Worm (Caenorhabditis elegans) whole organism, L4 larva: ENCODE measurements around the gene F01D5.3.
A peak's percentile ranks its signal among the peaks of the same experiment; 100 is the strongest.

Source experiments
- D1046.2 ChIP-seq: fragments of 200-800 bp; sonication (Bioruptor generic); IDR thresholded peaks from 2 replicates; pipeline ENCODE4 v1.3.6; 2022; ENCODE audit warnings: missing genetic modification characterization, missing compliant biosample characterization
- F37D6.2 ChIP-seq: sonication (generic microtip); optimal IDR thresholded peaks from 2 replicates; lab custom pipeline; 2016; ENCODE audit warnings: mild to moderate bottlenecking, missing genetic modification characterization, missing compliant biosample characterization
- arid-1 ChIP-seq: fragments of 200-800 bp; sonication (Bioruptor generic); conservative IDR thresholded peaks from 2 replicates; pipeline ENCODE4 v1.3.6; 2022; ENCODE audit warnings: missing genetic modification reagents, missing genetic modification characterization, missing compliant biosample characterization
- attf-4 ChIP-seq: sonication (generic microtip); optimal IDR thresholded peaks from 3 replicates; lab custom pipeline; 2017; ENCODE audit warnings: missing biosample characterization, missing genetic modification characterization
- ceh-20 ChIP-seq: fragments of 200-800 bp; sonication (Bioruptor generic); IDR thresholded peaks from 2 replicates; pipeline ENCODE4 v1.3.6; 2022; ENCODE audit warnings: missing genetic modification reagents, missing genetic modification characterization, missing compliant biosample characterization
- ctbp-1 ChIP-seq: fragments of 200-800 bp; sonication (Bioruptor generic); IDR thresholded peaks from 2 replicates; pipeline ENCODE4 v1.3.6; 2022; ENCODE audit warnings: missing genetic modification reagents, missing genetic modification characterization, missing compliant biosample characterization
- daf-16 ChIP-seq, 3 experiments: sonication (generic microtip); optimal IDR thresholded peaks; 2 replicates each; lab custom pipeline; 2016 to 2017; ENCODE audit warnings: missing genetic modification characterization in 3 of 3, missing genetic modification reagents in 3 of 3, mild to moderate bottlenecking in 2 of 3, missing compliant biosample characterization in 2 of 3, missing biosample characterization in 1 of 3, moderate library complexity in 1 of 3
- dmd-6 ChIP-seq: fragments of 200-800 bp; sonication (Bioruptor generic); IDR thresholded peaks from 2 replicates; pipeline ENCODE4 v1.3.6; 2022; ENCODE audit warnings: missing genetic modification reagents, missing genetic modification characterization, missing compliant biosample characterization
- dmd-9 ChIP-seq: fragments of 200-800 bp; sonication (Bioruptor generic); IDR thresholded peaks from 2 replicates; pipeline ENCODE4 v1.3.6; 2022; ENCODE audit warnings: missing genetic modification reagents, missing genetic modification characterization, missing compliant biosample characterization
- egl-27 ChIP-seq: sonication (generic microtip); optimal IDR thresholded peaks from 3 replicates; lab custom pipeline; 2017; ENCODE audit warnings: missing biosample characterization, missing genetic modification reagents, missing genetic modification characterization
- egl-43 ChIP-seq: fragments of 200-800 bp; sonication (Bioruptor generic); IDR thresholded peaks from 2 replicates; pipeline ENCODE4 v1.3.6; 2022; ENCODE audit warnings: missing genetic modification reagents, missing genetic modification characterization, missing compliant biosample characterization
- hif-1 ChIP-seq, 2 experiments: sonication (generic microtip); optimal IDR thresholded peaks; 2 replicates each; lab custom pipeline; 2016 to 2017; ENCODE audit warnings: missing compliant biosample characterization in 2 of 2, missing genetic modification characterization in 2 of 2, missing genetic modification reagents in 2 of 2, missing genotype in 2 of 2, mild to moderate bottlenecking in 1 of 2
- jun-1 ChIP-seq: fragments of 150-350 bp; optimal IDR thresholded peaks from 2 replicates; lab custom pipeline; 2014; ENCODE audit warnings: missing biosample characterization, missing genetic modification reagents, missing genetic modification characterization
- lin-39 ChIP-seq: fragments of 150-350 bp; optimal IDR thresholded peaks from 2 replicates; lab custom pipeline; 2014; ENCODE audit warnings: missing biosample characterization, missing genetic modification reagents, missing genetic modification characterization
- madf-5 ChIP-seq, 2 experiments: fragments of 200-800 bp; sonication (Bioruptor generic); IDR thresholded peaks; 2 replicates each; pipeline ENCODE4 v1.3.6; 2022; ENCODE audit warnings: missing compliant biosample characterization in 2 of 2, missing genetic modification characterization in 2 of 2
- mdt-29 ChIP-seq: fragments of 200-800 bp; sonication (Bioruptor generic); IDR thresholded peaks from 2 replicates; pipeline ENCODE4 v1.3.6; 2022; ENCODE audit warnings: missing genetic modification reagents, missing genetic modification characterization, missing compliant biosample characterization
- mxl-2 ChIP-seq: fragments of 200-800 bp; sonication (Bioruptor generic); conservative IDR thresholded peaks from 2 replicates; pipeline ENCODE4 v1.3.6; 2022; ENCODE audit warnings: missing genetic modification reagents, missing genetic modification characterization, missing compliant biosample characterization
- nhr-237 ChIP-seq: sonication (generic microtip); optimal IDR thresholded peaks from 2 replicates; lab custom pipeline; 2017; ENCODE audit warnings: missing biosample characterization, missing genetic modification characterization
- nhr-48 ChIP-seq: sonication (generic microtip); optimal IDR thresholded peaks from 2 replicates; lab custom pipeline; 2016; ENCODE audit warnings: mild to moderate bottlenecking, missing genetic modification characterization, missing compliant biosample characterization
- rbr-2 ChIP-seq: sonication (generic microtip); optimal IDR thresholded peaks from 2 replicates; lab custom pipeline; 2016; ENCODE audit warnings: missing genotype, missing genetic modification characterization, missing compliant biosample characterization
- set-16 ChIP-seq: fragments of 200-800 bp; sonication (Bioruptor generic); IDR thresholded peaks from 2 replicates; pipeline ENCODE4 v1.3.6; 2022; ENCODE audit warnings: missing genetic modification reagents, missing genetic modification characterization, missing compliant biosample characterization
- snpc-1.2 ChIP-seq: fragments of 200-800 bp; sonication (Bioruptor generic); IDR thresholded peaks from 2 replicates; pipeline ENCODE4 v1.3.6; 2022; ENCODE audit warnings: missing genetic modification reagents, missing genetic modification characterization, missing compliant biosample characterization
- spr-1 ChIP-seq: sonication (generic microtip); optimal IDR thresholded peaks from 2 replicates; lab custom pipeline; 2016; ENCODE audit warnings: mild to moderate bottlenecking, missing genetic modification characterization, missing compliant biosample characterization
- spr-3 ChIP-seq: fragments of 200-800 bp; sonication (Bioruptor generic); optimal IDR thresholded peaks from 2 replicates; lab custom pipeline; 2018; ENCODE audit warnings: mild to moderate bottlenecking, missing genetic modification characterization, missing compliant biosample characterization
- tra-1 ChIP-seq: fragments of 200-800 bp; sonication (Bioruptor generic); IDR thresholded peaks from 2 replicates; pipeline ENCODE4 v1.3.6; 2022; ENCODE audit warnings: missing genetic modification reagents, missing genetic modification characterization, missing compliant biosample characterization
- zip-11 ChIP-seq: fragments of 200-800 bp; sonication (Bioruptor generic); IDR thresholded peaks from 2 replicates; pipeline ENCODE4 v1.3.6; 2022; ENCODE audit warnings: missing genetic modification characterization, missing compliant biosample characterization
- ztf-11 ChIP-seq: fragments of 150-350 bp; optimal IDR thresholded peaks from 2 replicates; lab custom pipeline; 2014; ENCODE audit warnings: missing biosample characterization, missing genetic modification characterization

The F01D5.3 gene

DNA sequence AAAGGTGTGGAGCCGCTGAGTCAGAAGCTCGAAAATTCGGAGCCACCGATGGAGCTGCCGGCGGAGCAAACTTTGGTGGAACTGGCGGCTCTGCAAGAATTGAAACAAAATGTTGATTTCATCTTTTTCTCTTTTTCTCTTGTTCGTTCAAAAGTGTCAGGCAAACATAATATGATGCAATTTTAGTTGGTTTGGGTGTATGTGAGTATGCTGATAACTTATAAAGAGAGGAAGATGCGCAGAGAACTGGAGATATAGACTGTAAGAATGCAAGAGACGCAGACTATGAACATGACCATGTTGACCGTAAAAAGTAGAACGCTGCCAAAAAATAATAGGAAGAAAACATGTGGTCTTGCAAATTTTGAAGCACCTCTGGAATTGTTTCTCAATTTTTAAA is 45.9 kb downstream of the F01D5.3 start (continued):
- TF ChIP-seq spr-1 (no peak), egl-27 (no peak), rbr-2 (no peak), nhr-48 (tag; lab: Kevin White, UChicago) (peak; percentile 72), zip-11 (GFP tag; lab: Robert Waterston, UW) (no peak), nhr-237 (tag; lab: Kevin White, UChicago) (no peak), dmd-9 (no peak), mxl-2 (GFP tag; lab: Robert Waterston, UW) (no peak), F37D6.2 (tag; lab: Kevin White, UChicago) (no peak), madf-5 (GFP tag; IDR thresholded peaks at IDR 0.05; lab: Robert Waterston, UW) (no peak), jun-1 (tag; lab: Kevin White, UChicago) (peak; percentile 7), spr-3 (GFP tag; lab: Kevin White, UChicago) (no peak), attf-4 (no peak), dmd-6 (peak; percentile 83), arid-1 (GFP tag; lab: Robert Waterston, UW) (no peak), daf-16 (GFP tag; optimal IDR thresholded peaks at IDR 0.05; lab: Kevin White, UChicago) (no peak), daf-16 (tag; optimal IDR thresholded peaks at IDR 0.05; lab: Kevin White, UChicago) (peak; percentile 95), ztf-11 (tag; lab: Kevin White, UChicago) (no peak), hif-1 (tag; optimal IDR thresholded peaks at IDR 0.05; lab: Kevin White, UChicago) (peak in 1 of 2 experiments; percentile 63), lin-39 (tag; lab: Kevin White, UChicago) (no peak), tra-1 (GFP tag; lab: Robert Waterston, UW) (no peak), mdt-29 (0 out of 2 replicates have a peak, but pooled peaks have one; percentile 29)
- TF ChIP-seq, all 104 proteins: peak for 28

DNA sequence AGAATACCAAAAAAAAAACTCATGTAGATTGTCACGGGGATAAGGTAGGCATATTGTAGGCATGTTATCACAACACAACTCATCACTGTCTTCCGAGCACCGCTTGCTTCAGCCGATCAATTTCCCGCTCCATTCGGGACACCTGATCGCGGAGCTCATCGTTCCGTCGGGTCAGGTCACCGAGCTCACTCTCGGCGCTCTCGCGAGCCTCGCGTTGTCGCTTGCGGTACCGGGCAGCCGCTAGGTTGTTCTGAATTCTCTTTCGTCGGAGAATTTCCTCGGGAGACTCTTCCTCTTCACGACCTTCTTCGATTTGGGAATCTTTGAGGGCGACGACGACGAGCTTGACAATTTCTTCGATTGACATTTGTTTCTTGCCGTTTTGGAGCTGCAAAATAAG is 48.0 kb downstream of the F01D5.3 start:
- TF ChIP-seq egl-43 = 0 out of 2 replicates have a peak, but pooled peaks have one; percentile 56
- no peak for TF ChIP-seq spr-3 (GFP tag; lab: Kevin White, UChicago)
- TF ChIP-seq set-16 (GFP tag; lab: Robert Waterston, UW) = peak; percentile 94
- no peak for TF ChIP-seq mxl-2 (GFP tag; lab: Robert Waterston, UW)
- no peak for TF ChIP-seq F37D6.2 (tag; lab: Kevin White, UChicago)
- TF ChIP-seq, all 104 proteins: peak for 2

- TF ChIP-seq ctbp-1 (no peak), ceh-20 (GFP tag; lab: Robert Waterston, UW) (no peak), attf-4 (no peak), D1046.2 (GFP tag; lab: Robert Waterston, UW) (no peak), snpc-1.2 (GFP tag; lab: Robert Waterston, UW) (no peak)
These were observed 50.7 kb downstream of the F01D5.3 start, which contains the start of gene sre-44 for ce11 chrII:13949290-13949689. TSS of gene sre-44 (plus strand) at chrII:13949590.
